Fruit fly (Drosophila melanogaster) whole organism, pupa: ENCODE data around the gene Ugt35E2.

Experiments
- CG10348 ChIP-seq: fragments of 200-800 bp; sonication (Bioruptor generic); IDR thresholded peaks from 2 replicates; pipeline ENCODE4 v1.3.6; 2022; ENCODE audit warnings: missing biosample characterization, missing genetic modification characterization
- CG15710 ChIP-seq: fragments of 200-800 bp; sonication (Bioruptor generic); optimal IDR thresholded peaks from 2 replicates; lab custom pipeline; 2018; ENCODE audit warnings: missing biosample characterization, mild to moderate bottlenecking, missing genetic modification characterization, moderate library complexity
- CG32121 ChIP-seq: fragments of 200-800 bp; sonication (Bioruptor generic); IDR thresholded peaks from 2 replicates; pipeline ENCODE4 v1.3.6; 2022; ENCODE audit warnings: missing biosample characterization, missing genetic modification characterization
- CG8301 ChIP-seq: fragments of 200-800 bp; sonication (Bioruptor generic); optimal IDR thresholded peaks from 2 replicates; lab custom pipeline; 2018; ENCODE audit warnings: missing biosample characterization, mild to moderate bottlenecking, missing genetic modification characterization
- Ets98B ChIP-seq: fragments of 200-800 bp; sonication (Bioruptor generic); IDR thresholded peaks from 2 replicates; pipeline ENCODE4 v1.3.6; 2022; ENCODE audit warnings: missing biosample characterization, missing genetic modification characterization
- Pif1B ChIP-seq: fragments of 200-800 bp; sonication (Bioruptor generic); optimal IDR thresholded peaks from 3 replicates; lab custom pipeline; 2016; ENCODE audit warnings: missing biosample characterization, missing genetic modification characterization

dm6 chr3R:11175777-11176176 lies 8.0 kb upstream of the Ugt35E2 start:
- no peak for TF ChIP-seq CG8301
- no peak for TF ChIP-seq Ets98B (GFP tag; lab: Robert Waterston, UW)
- no peak for TF ChIP-seq CG32121
- no peak for TF ChIP-seq Pif1B (GFP tag; lab: Kevin White, UChicago)
- no peak for TF ChIP-seq CG15710
- no peak for TF ChIP-seq CG10348 (GFP tag; lab: Robert Waterston, UW)
